Fruit fly (Drosophila melanogaster) whole organism: ENCODE data around the gene tinc.

Experiments
- CG8478 ChIP-seq: fragments of >200 bp; optimal IDR thresholded peaks from 2 replicates; lab custom pipeline; 2018; ENCODE audit warnings: inconsistent platforms
- Dll ChIP-seq: fragments of >200 bp; optimal IDR thresholded peaks from 2 replicates; lab custom pipeline; 2017
- EcR ChIP-seq, 2 experiments: fragments of >200 bp; optimal IDR thresholded peaks; 2 replicates each; lab custom pipeline; 2017; ENCODE audit warnings: missing biosample characterization in 2 of 2, missing genetic modification characterization in 2 of 2, missing genetic modification reagents in 2 of 2
- psq ChIP-seq: fragments of >200 bp; optimal IDR thresholded peaks from 2 replicates; lab custom pipeline; 2017

tinc gene

DNA sequence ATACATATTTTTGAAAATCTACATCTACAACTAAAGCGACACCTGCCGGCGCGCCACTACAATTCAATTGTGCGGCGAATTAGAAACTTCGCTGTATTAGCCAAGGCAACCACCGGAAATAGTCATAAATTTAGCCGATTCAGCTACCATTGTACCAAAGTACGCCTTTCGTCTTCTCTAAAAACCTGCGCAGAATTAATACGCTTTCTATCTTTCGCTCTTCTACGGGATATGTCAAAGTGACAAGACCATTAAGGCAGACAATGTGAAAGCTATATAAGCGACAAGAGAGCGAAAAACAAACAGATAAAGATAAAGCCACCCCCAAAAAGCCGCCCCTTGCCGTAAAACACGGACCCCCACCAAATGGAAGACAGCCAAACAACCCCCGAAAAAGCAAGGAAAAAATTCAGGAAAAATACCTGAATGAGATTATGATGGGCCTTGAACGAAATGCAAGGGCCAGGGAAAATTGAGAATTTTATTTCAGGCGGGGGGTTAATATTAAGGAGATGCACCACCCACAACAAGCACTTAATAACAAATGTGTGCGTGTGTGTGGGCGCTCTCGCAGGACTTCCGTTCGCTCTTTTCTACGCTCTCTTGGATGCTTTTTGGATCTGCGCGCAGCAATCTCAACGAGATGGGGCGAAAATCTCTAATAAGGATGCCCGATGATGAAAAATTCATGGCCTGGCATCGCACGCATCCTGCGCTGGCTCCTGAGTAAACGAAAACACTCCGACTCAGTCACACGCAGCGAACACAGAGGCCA, 108.0 kb downstream of the tinc start, which contains the start of gene cpo:
Gene cpo, plus strand, starts transcription at position 725 of the 775 bp plus-strand sequence.
- TF ChIP-seq EcR (GFP tag; optimal IDR thresholded peaks at IDR 0.05; lab: Kevin White, UChicago) (no peak), psq (lab: Kevin White, UChicago) (no peak), Dll (lab: Kevin White, UChicago) (no peak), CG8478 (lab: Kevin White, UChicago) (no peak)

DNA sequence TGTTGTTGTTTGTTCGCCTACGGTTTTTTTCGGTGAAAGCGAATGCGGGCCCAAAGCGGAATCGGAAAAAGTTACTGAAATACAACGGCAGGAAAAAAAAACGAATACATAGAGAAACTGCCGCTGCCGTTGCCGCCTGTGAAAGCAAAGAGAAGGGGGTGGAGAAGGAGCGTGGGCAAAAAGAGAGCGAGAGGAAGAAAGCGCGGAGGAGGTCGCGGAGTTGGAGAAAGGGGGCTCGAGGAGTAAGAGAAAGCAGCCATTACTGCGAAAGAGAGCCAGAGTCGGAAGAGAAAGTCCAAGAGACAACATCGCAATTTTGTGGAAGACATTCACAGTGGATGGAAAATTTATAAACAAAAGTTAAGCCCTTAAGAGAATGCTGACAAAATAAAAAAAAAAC, 108.9 kb downstream of the tinc start:
- TF ChIP-seq psq (lab: Kevin White, UChicago), result no peak
